Worm (Caenorhabditis elegans) whole organism, young adult: ENCODE data around the gene rnp-5.

ENCODE experiments used
- B0035.1 ChIP-seq: sonication (generic microtip); optimal IDR thresholded peaks from 2 replicates; lab custom pipeline; 2016; ENCODE audit warnings: missing genetic modification characterization, mild to moderate bottlenecking, missing compliant biosample characterization, missing genotype, missing genetic modification reagents
- C06A6.2 ChIP-seq: fragments of 200-800 bp; sonication (Bioruptor generic); conservative IDR thresholded peaks from 2 replicates; pipeline ENCODE4 v1.3.6; 2022; ENCODE audit warnings: missing genetic modification characterization, missing compliant biosample characterization
- F33H1.4 ChIP-seq: fragments of 200-800 bp; sonication (Bioruptor generic); IDR thresholded peaks from 2 replicates; pipeline ENCODE4 v1.3.6; 2022; ENCODE audit warnings: missing genetic modification reagents, missing genetic modification characterization, missing compliant biosample characterization
- Y56A3A.18 ChIP-seq: fragments of 200-800 bp; sonication (Bioruptor generic); IDR thresholded peaks from 2 replicates; pipeline ENCODE4 v1.3.6; 2022; ENCODE audit warnings: missing genetic modification reagents, missing genetic modification characterization, missing compliant biosample characterization
- attf-5 ChIP-seq: fragments of 200-800 bp; sonication (Bioruptor generic); optimal IDR thresholded peaks from 2 replicates; lab custom pipeline; 2018; ENCODE audit warnings: mild to moderate bottlenecking, missing genetic modification characterization, missing compliant biosample characterization
- cebp-1 ChIP-seq, 2 experiments: fragments of 200-800 bp in 1 of 2; sonication (Bioruptor generic) in 1 of 2; sonication (generic microtip) in 1 of 2; IDR thresholded peaks in 1 of 2; optimal IDR thresholded peaks in 1 of 2; 2 replicates each; pipeline versions ENCODE4 v1.3.6 to Lab custom; 2017 to 2022; ENCODE audit warnings: missing compliant biosample characterization in 2 of 2, missing genetic modification characterization in 2 of 2, mild to moderate bottlenecking in 1 of 2, missing genetic modification reagents in 1 of 2, moderate library complexity in 1 of 2
- cebp-2 ChIP-seq: fragments of 200-800 bp; sonication (Bioruptor generic); IDR thresholded peaks from 2 replicates; pipeline ENCODE4 v1.3.6; 2022; ENCODE audit warnings: missing genetic modification characterization, missing compliant biosample characterization
- ceh-79 ChIP-seq: sonication (generic microtip); optimal IDR thresholded peaks from 2 replicates; lab custom pipeline; 2017; ENCODE audit warnings: mild to moderate bottlenecking, missing genetic modification characterization, missing compliant biosample characterization
- ceh-91 ChIP-seq: fragments of 200-800 bp; sonication (Bioruptor generic); IDR thresholded peaks from 2 replicates; pipeline ENCODE4 v1.3.6; 2022; ENCODE audit warnings: missing genetic modification reagents, missing genetic modification characterization, missing compliant biosample characterization
- efl-1 ChIP-seq: fragments of 150-350 bp; optimal IDR thresholded peaks from 2 replicates; lab custom pipeline; 2014; ENCODE audit warnings: missing biosample characterization, missing genetic modification reagents, missing genetic modification characterization
- egrh-3 ChIP-seq: fragments of 200-800 bp; sonication (Bioruptor generic); IDR thresholded peaks from 2 replicates; pipeline ENCODE4 v1.3.6; 2022; ENCODE audit warnings: missing genetic modification reagents, missing genetic modification characterization, missing compliant biosample characterization
- him-1 ChIP-seq: sonication (generic microtip); optimal IDR thresholded peaks from 2 replicates; lab custom pipeline; 2016; ENCODE audit warnings: missing genotype, missing genetic modification reagents, missing genetic modification characterization, missing compliant biosample characterization
- hlh-12 ChIP-seq: sonication (generic microtip); optimal IDR thresholded peaks from 2 replicates; lab custom pipeline; 2016; ENCODE audit warnings: missing genetic modification characterization, missing compliant biosample characterization
- hlh-26 ChIP-seq: fragments of 200-800 bp; sonication (Bioruptor generic); conservative IDR thresholded peaks from 2 replicates; pipeline ENCODE4 v1.3.6; 2022; ENCODE audit warnings: missing genetic modification reagents, missing genetic modification characterization, missing compliant biosample characterization
- hmg-20 ChIP-seq: fragments of 200-800 bp; sonication (Bioruptor generic); IDR thresholded peaks from 2 replicates; pipeline ENCODE4 v1.3.6; 2022; ENCODE audit warnings: missing genetic modification reagents, missing genetic modification characterization, missing compliant biosample characterization
- lag-1 ChIP-seq: fragments of 200-800 bp; sonication (Bioruptor generic); IDR thresholded peaks from 2 replicates; pipeline ENCODE4 v1.3.6; 2022; ENCODE audit warnings: missing genetic modification reagents, missing genetic modification characterization, missing compliant biosample characterization
- lin-26 ChIP-seq: fragments of 200-800 bp; sonication (Bioruptor generic); IDR thresholded peaks from 2 replicates; pipeline ENCODE4 v1.3.6; 2022; ENCODE audit warnings: missing genetic modification reagents, missing genetic modification characterization, missing compliant biosample characterization
- lin-35 ChIP-seq, 3 experiments: fragments of 150-350 bp in 2 of 3; sonication (generic microtip) in 1 of 3; optimal IDR thresholded peaks; 2 replicates each; lab custom pipeline; 2014 to 2018; ENCODE audit warnings: missing biosample characterization in 3 of 3, missing genetic modification characterization in 3 of 3, missing genetic modification reagents in 3 of 3
- lin-40 ChIP-seq: sonication (generic microtip); optimal IDR thresholded peaks from 2 replicates; lab custom pipeline; 2016; ENCODE audit warnings: missing genetic modification characterization, mild to moderate bottlenecking, missing compliant biosample characterization, missing genotype, missing genetic modification reagents
- lin-54 ChIP-seq: fragments of 200-800 bp; sonication (Bioruptor generic); optimal IDR thresholded peaks from 2 replicates; lab custom pipeline; 2018; ENCODE audit warnings: mild to moderate bottlenecking, missing genetic modification characterization, missing compliant biosample characterization
- madf-6 ChIP-seq: fragments of 200-800 bp; sonication (Bioruptor generic); IDR thresholded peaks from 2 replicates; pipeline ENCODE4 v1.3.6; 2022; ENCODE audit warnings: missing genetic modification reagents, missing genetic modification characterization, missing compliant biosample characterization
- madf-8 ChIP-seq: fragments of 200-800 bp; sonication (Bioruptor generic); conservative IDR thresholded peaks from 2 replicates; pipeline ENCODE4 v1.3.6; 2022; ENCODE audit warnings: missing genetic modification reagents, missing genetic modification characterization, missing compliant biosample characterization
- mcd-1 ChIP-seq: fragments of 200-800 bp; sonication (Bioruptor generic); IDR thresholded peaks from 2 replicates; pipeline ENCODE4 v1.3.6; 2022; ENCODE audit warnings: missing genetic modification reagents, missing genetic modification characterization, missing compliant biosample characterization
- mel-28 ChIP-seq: sonication (generic microtip); optimal IDR thresholded peaks from 2 replicates; lab custom pipeline; 2016; ENCODE audit warnings: borderline replicate concordance, mild to moderate bottlenecking, missing genetic modification characterization, missing compliant biosample characterization
- nhr-27 ChIP-seq: fragments of 200-800 bp; sonication (Bioruptor generic); optimal IDR thresholded peaks from 2 replicates; lab custom pipeline; 2018; ENCODE audit warnings: mild to moderate bottlenecking, missing genetic modification characterization, moderate library complexity, missing compliant biosample characterization
- nhr-80 ChIP-seq: sonication (generic microtip); optimal IDR thresholded peaks from 2 replicates; lab custom pipeline; 2016; ENCODE audit warnings: missing genetic modification characterization, missing compliant biosample characterization
- sea-2 ChIP-seq: fragments of 200-800 bp; sonication (Bioruptor generic); IDR thresholded peaks from 2 replicates; pipeline ENCODE4 v1.3.6; 2022; ENCODE audit warnings: missing genetic modification characterization, missing compliant biosample characterization
- snpc-3.4 ChIP-seq: sonication (generic microtip); optimal IDR thresholded peaks from 2 replicates; lab custom pipeline; 2017; ENCODE audit warnings: missing genetic modification characterization, mild to moderate bottlenecking, missing compliant biosample characterization, antibody characterized with exemption, moderate library complexity, missing genotype, missing genetic modification reagents
- somi-1 ChIP-seq: fragments of 200-800 bp; sonication (Bioruptor generic); optimal IDR thresholded peaks from 2 replicates; lab custom pipeline; 2018; ENCODE audit warnings: mild to moderate bottlenecking, missing genetic modification characterization, missing compliant biosample characterization
- tbp1 ChIP-seq: fragments of 200-800 bp; sonication (Bioruptor generic); optimal IDR thresholded peaks from 2 replicates; lab custom pipeline; 2018; ENCODE audit warnings: mild to moderate bottlenecking, missing genetic modification characterization, missing compliant biosample characterization
- tbx-9 ChIP-seq: sonication (generic microtip); optimal IDR thresholded peaks from 2 replicates; lab custom pipeline; 2016; ENCODE audit warnings: borderline replicate concordance, missing genetic modification characterization, inconsistent platforms, missing compliant biosample characterization
- unc-62 ChIP-seq: fragments of 150-350 bp; optimal IDR thresholded peaks from 2 replicates; lab custom pipeline; 2014; ENCODE audit warnings: missing biosample characterization, missing genetic modification reagents, missing genetic modification characterization
- zfh-2 ChIP-seq: fragments of 200-800 bp; sonication (Bioruptor generic); conservative IDR thresholded peaks from 2 replicates; pipeline ENCODE4 v1.3.6; 2022; ENCODE audit warnings: missing genetic modification reagents, missing genetic modification characterization, missing compliant biosample characterization
- ztf-26 ChIP-seq: sonication (generic microtip); optimal IDR thresholded peaks from 2 replicates; lab custom pipeline; 2017; ENCODE audit warnings: missing genetic modification characterization, missing compliant biosample characterization
- ztf-6 ChIP-seq: fragments of 200-800 bp; sonication (Bioruptor generic); IDR thresholded peaks from 2 replicates; pipeline ENCODE4 v1.3.6; 2022; ENCODE audit warnings: missing genetic modification reagents, missing genetic modification characterization, missing compliant biosample characterization

rnp-5 gene

DNA sequence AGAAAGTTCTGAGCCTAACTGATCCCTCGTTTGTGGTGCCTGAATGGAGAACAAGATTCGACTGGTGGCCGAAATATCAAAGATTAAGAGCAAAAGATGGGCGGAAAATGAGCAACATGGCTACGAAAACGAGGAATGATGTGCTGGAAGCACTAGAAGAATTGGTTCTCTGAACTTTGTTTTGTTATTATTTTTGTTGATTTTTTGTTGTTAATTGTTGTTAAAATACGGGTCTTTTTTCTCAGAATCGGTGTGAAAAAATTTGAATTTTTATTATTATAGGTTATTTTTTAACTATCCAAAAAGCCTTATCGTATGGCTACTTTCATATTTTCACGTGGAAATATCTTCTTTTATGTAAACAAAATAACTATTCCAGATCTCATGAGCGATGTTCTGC lies 2.6 kb upstream of the rnp-5 start, which contains the start of gene K02F3.12:
Gene K02F3.12, plus strand, starts transcription at position 301 of the 400 bp plus-strand sequence.
- TF ChIP-seq lin-26 (GFP tag; lab: Robert Waterston, UW) (no peak), unc-62 (GFP tag; lab: Kevin White, UChicago) (no peak), ceh-91 (GFP tag; lab: Robert Waterston, UW) (no peak), Y56A3A.18 (GFP tag; lab: Robert Waterston, UW) (no peak), somi-1 (GFP tag; lab: Kevin White, UChicago) (no peak), mel-28 (tag; lab: Kevin White, UChicago) (no peak), sea-2 (GFP tag; lab: Robert Waterston, UW) (no peak)

DNA sequence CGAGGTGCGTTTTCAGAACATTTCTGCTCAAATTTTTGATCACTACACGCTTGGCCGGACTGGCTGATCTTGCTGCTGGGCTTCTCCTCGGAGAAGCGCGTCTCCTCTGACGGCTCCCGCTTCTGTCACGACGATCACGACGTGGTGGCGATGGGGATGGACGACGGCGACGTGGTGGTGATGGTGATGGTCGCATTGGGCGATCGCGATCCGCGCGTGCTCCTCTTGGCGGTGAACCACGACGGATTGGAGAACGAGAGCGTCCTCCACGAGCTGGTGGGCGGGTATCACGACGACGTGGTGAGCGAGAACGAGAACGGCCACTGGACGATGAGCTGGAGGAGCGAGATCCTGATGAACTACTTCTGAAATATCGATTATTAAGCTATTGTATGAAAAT lies 295 bp downstream of the rnp-5 start:
- TF ChIP-seq lin-35 (GFP tag; optimal IDR thresholded peaks at IDR 0.05; lab: Kevin White, UChicago) (no peak), efl-1 (GFP tag; lab: Kevin White, UChicago) (no peak), C06A6.2 (no peak), tbx-9 (tag; lab: Kevin White, UChicago) (no peak), F33H1.4 (GFP tag; lab: Robert Waterston, UW) (no peak), hlh-12 (tag; lab: Kevin White, UChicago) (no peak), mcd-1 (GFP tag; lab: Robert Waterston, UW) (no peak), hmg-20 (GFP tag; lab: Robert Waterston, UW) (no peak), him-1 (tag; lab: Kevin White, UChicago) (no peak), zfh-2 (GFP tag; lab: Robert Waterston, UW) (peak; percentile 91), nhr-27 (tag; lab: Kevin White, UChicago) (no peak), hlh-26 (no peak), madf-8 (GFP tag; lab: Robert Waterston, UW) (no peak), ztf-6 (GFP tag; lab: Robert Waterston, UW) (no peak), egrh-3 (peak; percentile 73; the same call in 1 of the 2 replicates), B0035.1 (tag; lab: Kevin White, UChicago) (no peak)

DNA sequence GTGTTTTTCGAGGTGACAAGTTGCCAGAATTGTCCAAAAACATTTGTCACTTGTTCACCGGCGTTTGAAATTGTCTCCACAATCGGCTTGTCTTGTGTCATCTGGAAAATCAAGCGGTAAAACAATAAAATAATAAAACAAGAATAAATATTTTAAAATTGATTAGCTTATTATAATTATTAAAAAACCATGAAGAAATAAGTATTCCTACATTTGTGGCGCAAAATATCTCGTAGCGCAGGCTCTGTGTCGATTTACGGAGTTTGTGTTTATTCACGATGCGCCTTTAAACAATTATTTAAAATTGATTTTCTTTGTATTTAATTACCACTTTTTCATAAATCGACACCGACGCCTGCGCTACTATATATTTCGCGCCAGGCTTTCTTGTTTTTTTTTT lies 1.4 kb downstream of the rnp-5 start, which contains the start of gene moma-1:
Gene moma-1, minus strand, starts transcription at position 101 of the 400 bp plus-strand sequence.
- TF ChIP-seq ceh-79 (tag; lab: Kevin White, UChicago) (peak; percentile 10), efl-1 (GFP tag; lab: Kevin White, UChicago) (peak; percentile 27), snpc-3.4 (tag; lab: Kevin White, UChicago) (peak; percentile 35), madf-6 (peak; percentile 14; the same call in 1 of the 2 replicates), cebp-2 (GFP tag; lab: Robert Waterston, UW) (no peak)
- TF ChIP-seq, all 124 proteins: peak for 4

DNA sequence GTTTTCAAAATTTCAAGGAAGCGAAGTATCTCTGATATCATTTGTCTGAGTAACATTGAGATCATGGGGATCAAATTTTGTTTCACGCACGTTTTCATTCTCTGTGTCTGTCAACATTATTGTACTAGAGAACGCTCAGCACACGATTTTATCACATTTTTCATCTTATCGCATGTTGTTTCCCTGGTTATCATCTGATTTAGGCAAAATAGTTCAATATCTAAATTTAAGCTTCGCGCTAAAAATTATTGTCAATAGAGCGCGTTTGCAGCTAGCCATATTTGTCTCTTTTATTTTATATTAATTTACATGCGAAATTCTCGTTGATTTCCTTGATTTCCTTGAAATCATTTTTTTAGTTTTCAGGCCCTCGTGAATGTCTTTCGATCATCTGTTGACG lies 8.2 kb downstream of the rnp-5 start, which contains the start of gene K02F3.2:
Gene K02F3.2, plus strand, starts transcription at position 357 of the 400 bp plus-strand sequence.
- peak; percentile 48 for TF ChIP-seq nhr-80
- TF ChIP-seq efl-1 (GFP tag; lab: Kevin White, UChicago) = peak; percentile 57
- peak; percentile 91 for TF ChIP-seq mcd-1 (GFP tag; lab: Robert Waterston, UW)
- peak; percentile 12 for TF ChIP-seq attf-5
- TF ChIP-seq lag-1 (GFP tag; lab: Robert Waterston, UW) = no peak
- peak; percentile 70 for TF ChIP-seq lin-54
- no peak for TF ChIP-seq cebp-1 (GFP tag; IDR thresholded peaks at IDR 0.05; lab: Robert Waterston, UW)
- TF ChIP-seq cebp-1 (tag; optimal IDR thresholded peaks at IDR 0.05; lab: Kevin White, UChicago) = peak; percentile 30
- TF ChIP-seq tbp1 = peak; percentile 29
- TF ChIP-seq lin-35 (GFP tag; optimal IDR thresholded peaks at IDR 0.05; lab: Kevin White, UChicago) = peak in 1 of 3 experiments; percentile 68
- no peak for TF ChIP-seq hmg-20 (GFP tag; lab: Robert Waterston, UW)
- TF ChIP-seq ceh-79 (tag; lab: Kevin White, UChicago) = no peak
- TF ChIP-seq lin-40 (tag; lab: Kevin White, UChicago) = peak; percentile 50
- TF ChIP-seq ztf-26 = peak; percentile 39
